Worm (Caenorhabditis elegans) whole organism, late embryonic: Measurements from ENCODE around the gene vps-8.

Experiments
- ceh-22 ChIP-seq: sonication (generic microtip); optimal IDR thresholded peaks from 2 replicates; lab custom pipeline; 2017; ENCODE audit warnings: missing biosample characterization, missing genetic modification characterization
- fkh-10 ChIP-seq: fragments of 150-350 bp; optimal IDR thresholded peaks from 2 replicates; lab custom pipeline; 2014; ENCODE audit warnings: missing biosample characterization, missing genetic modification reagents, missing genetic modification characterization

DNA sequence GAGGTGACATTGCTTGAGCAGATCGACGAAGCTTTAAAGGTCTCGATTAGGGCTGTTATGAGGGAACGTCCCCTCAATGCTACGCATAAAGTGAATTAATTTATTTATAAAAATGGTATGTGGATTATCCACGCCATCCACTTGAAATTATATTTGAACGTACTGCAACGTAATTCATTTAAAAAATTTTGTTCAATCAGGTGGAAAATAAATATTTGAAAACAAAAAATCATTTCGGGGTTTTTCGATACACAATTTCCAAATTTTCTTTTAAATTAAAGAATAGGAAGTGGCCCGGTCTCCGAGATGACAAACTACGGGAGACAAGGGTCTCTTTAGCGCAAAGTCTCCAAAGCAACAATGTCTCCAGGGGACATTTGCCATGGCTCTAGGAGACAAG is 35.8 kb upstream of the vps-8 start, which contains the start of gene oac-58:
- no peak for TF ChIP-seq ceh-22 (tag; lab: Kevin White, UChicago)
- TF ChIP-seq fkh-10 (GFP tag; lab: Kevin White, UChicago), result no peak
